Worm (Caenorhabditis elegans): ENCODE results near the gene cnp-3.

Gene cnp-3

ce11 chrX:17184363-17184762, 46.5 kb upstream of the cnp-3 start (continued):
- no peak for TF ChIP-seq hlh-4 (tag; optimal IDR thresholded peaks at IDR 0.05)

ce11 chrX:17181220-17181619, 43.3 kb upstream of the cnp-3 start:
- no peak; the same call in 1 of the 2 replicates for TF ChIP-seq ceh-88 (GFP tag; IDR thresholded peaks at IDR 0.05)
- TF ChIP-seq hlh-17 (GFP tag; optimal IDR thresholded peaks at IDR 0.05; ENCODE audit: borderline replicate concordance) = no peak
- TF ChIP-seq nhr-20 (tag; optimal IDR thresholded peaks at IDR 0.05) = peak; percentile 65
- TF ChIP-seq tlp-1 (tag; optimal IDR thresholded peaks at IDR 0.05) = no peak
- TF ChIP-seq dsc-1 (tag; optimal IDR thresholded peaks at IDR 0.05) = no peak
- TF ChIP-seq C04F5.9 (tag; optimal IDR thresholded peaks at IDR 0.05) = no peak
- peak; percentile 40 for TF ChIP-seq zip-4 (GFP tag; optimal IDR thresholded peaks at IDR 0.05)
- TF ChIP-seq unc-30 (tag; optimal IDR thresholded peaks at IDR 0.05) = no peak
- TF ChIP-seq egl-13 (tag; optimal IDR thresholded peaks at IDR 0.05) = no peak
- peak; percentile 67 for TF ChIP-seq lin-39 (tag; optimal IDR thresholded peaks at IDR 0.05)
- no peak for TF ChIP-seq unc-98 (GFP tag; IDR thresholded peaks at IDR 0.05)
- TF ChIP-seq C16A3.4 (tag; optimal IDR thresholded peaks at IDR 0.05) = peak; percentile 82
- peak; percentile 65 for TF ChIP-seq nhr-85 (tag)
- TF ChIP-seq swsn-7 (tag; optimal IDR thresholded peaks at IDR 0.05) = peak; percentile 58
- no peak for TF ChIP-seq aly-2 (tag; optimal IDR thresholded peaks at IDR 0.05)
- TF ChIP-seq pag-3 (tag; optimal IDR thresholded peaks at IDR 0.05; ENCODE audit: borderline replicate concordance, insufficient read depth) = peak; percentile 1
- TF ChIP-seq efl-3 (GFP tag; optimal IDR thresholded peaks at IDR 0.05) = no peak
- peak; percentile 22 for TF ChIP-seq elt-2 (tag; optimal IDR thresholded peaks at IDR 0.05)
- no peak for TF ChIP-seq egl-27 (tag; optimal IDR thresholded peaks at IDR 0.05)
- peak; percentile 69 for TF ChIP-seq nhr-19 (GFP tag; conservative IDR thresholded peaks at IDR 0.05)
- TF ChIP-seq ceh-63 (GFP tag; optimal IDR thresholded peaks at IDR 0.05) = no peak
- no peak for TF ChIP-seq ama-1 (optimal IDR thresholded peaks at IDR 0.05)
- TF ChIP-seq grh-1 (GFP tag; IDR thresholded peaks at IDR 0.05) = no peak
- TF ChIP-seq lin-15B (tag; optimal IDR thresholded peaks at IDR 0.05) = no peak
- TF ChIP-seq sup-37 (GFP tag; optimal IDR thresholded peaks at IDR 0.05) = no peak
- TF ChIP-seq ceh-90 (tag; optimal IDR thresholded peaks at IDR 0.05) = no peak
- TF ChIP-seq unc-62 (GFP tag; optimal IDR thresholded peaks at IDR 0.05) = no peak
- no peak for TF ChIP-seq mab-9 (GFP tag; IDR thresholded peaks at IDR 0.05)
- peak; percentile 35 for TF ChIP-seq fkh-10 (GFP tag; optimal IDR thresholded peaks at IDR 0.05)
- TF ChIP-seq nhr-71 (tag; optimal IDR thresholded peaks at IDR 0.05) = peak; percentile 75
- TF ChIP-seq unc-130 (tag; optimal IDR thresholded peaks at IDR 0.05) = peak; percentile 41
- TF ChIP-seq sox-4 (tag; optimal IDR thresholded peaks at IDR 0.05) = peak; percentile 49
- no peak for TF ChIP-seq zag-1 (tag; optimal IDR thresholded peaks at IDR 0.05)
- TF ChIP-seq lsy-2 (tag; optimal IDR thresholded peaks at IDR 0.05) = peak; percentile 57 to 69
- peak in 1 of 3 experiments; percentile 23 for TF ChIP-seq dpl-1 (GFP tag; optimal IDR thresholded peaks at IDR 0.05)
- TF ChIP-seq ceh-82 (tag; optimal IDR thresholded peaks at IDR 0.05) = peak; percentile 86 to 89 (median 88)
- peak; percentile 41 for TF ChIP-seq snpc-4 (tag; optimal IDR thresholded peaks at IDR 0.05)
- TF ChIP-seq nhr-11 (tag; optimal IDR thresholded peaks at IDR 0.05) = peak; percentile 78
- peak; percentile 54 for TF ChIP-seq unc-86 (tag; optimal IDR thresholded peaks at IDR 0.05)
- TF ChIP-seq C34B4.2 (tag; optimal IDR thresholded peaks at IDR 0.05) = no peak
- TF ChIP-seq irx-1 (tag; optimal IDR thresholded peaks at IDR 0.05) = peak; percentile 38
- TF ChIP-seq nhr-237 (tag; optimal IDR thresholded peaks at IDR 0.05) = peak; percentile 68
- TF ChIP-seq nhr-47 (tag; optimal IDR thresholded peaks at IDR 0.05) = peak; percentile 85
- no peak for TF ChIP-seq sptf-1 (tag; optimal IDR thresholded peaks at IDR 0.05)
- peak; percentile 85 for TF ChIP-seq rnt-1 (tag; optimal IDR thresholded peaks at IDR 0.05)
- no peak for TF ChIP-seq F16B12.6 (tag; optimal IDR thresholded peaks at IDR 0.05)
- TF ChIP-seq vab-15 (tag; optimal IDR thresholded peaks at IDR 0.05) = no peak
- no peak for TF ChIP-seq nhr-28 (tag; optimal IDR thresholded peaks at IDR 0.05)
- TF ChIP-seq aha-1 (tag; optimal IDR thresholded peaks at IDR 0.05) = no peak
- peak; percentile 77 for TF ChIP-seq skn-1 (tag; optimal IDR thresholded peaks at IDR 0.05)
- no peak for TF ChIP-seq Y116A8C.19 (tag; optimal IDR thresholded peaks at IDR 0.05; ENCODE audit: borderline replicate concordance)

Measured in whole organism, L1 larva.